Fruit fly (Drosophila melanogaster) whole organism, wandering third instar larva: ENCODE measurements around the gene Plp.

Source experiments
- Abd-B ChIP-seq: fragments of >200 bp; optimal IDR thresholded peaks from 2 replicates; lab custom pipeline; 2017; ENCODE audit warnings: missing biosample characterization, missing genetic modification characterization
- CG32264 ChIP-seq: fragments of 200-800 bp; sonication (Bioruptor generic); optimal IDR thresholded peaks from 2 replicates; lab custom pipeline; 2016; ENCODE audit warnings: missing biosample characterization, missing genetic modification characterization
- CG9705 ChIP-seq: fragments of 200-800 bp; sonication (Bioruptor generic); optimal IDR thresholded peaks from 2 replicates; lab custom pipeline; 2018; ENCODE audit warnings: missing biosample characterization, mild to moderate bottlenecking, missing genetic modification characterization
- Dfd ChIP-seq: fragments of >200 bp; optimal IDR thresholded peaks from 2 replicates; lab custom pipeline; 2017; ENCODE audit warnings: missing biosample characterization, missing genetic modification characterization
- Dif ChIP-seq: fragments of 200-275, 200-300 bp; sonication (Bioruptor generic); optimal IDR thresholded peaks from 2 replicates; lab custom pipeline; 2018; ENCODE audit warnings: missing biosample characterization, missing genetic modification characterization; ENCODE audit not compliant: partially characterized antibody
- HLH106 ChIP-seq: fragments of 200-800 bp; optimal IDR thresholded peaks from 3 replicates; lab custom pipeline; 2019; ENCODE audit warnings: missing biosample characterization, mild to moderate bottlenecking, missing genetic modification characterization, moderate library complexity
- Hnf4 ChIP-seq: fragments of 200-800 bp; sonication (Bioruptor generic); optimal IDR thresholded peaks from 2 replicates; lab custom pipeline; 2016; ENCODE audit warnings: missing biosample characterization, mild to moderate bottlenecking, missing genetic modification characterization
- Hr78 ChIP-seq: fragments of >200 bp; optimal IDR thresholded peaks from 2 replicates; lab custom pipeline; 2017; ENCODE audit warnings: missing biosample characterization, missing genetic modification characterization
- Hr83 ChIP-seq: fragments of 200-300 bp; sonication (Bioruptor generic); optimal IDR thresholded peaks from 2 replicates; lab custom pipeline; 2016; ENCODE audit warnings: missing biosample characterization, mild to moderate bottlenecking, missing genetic modification characterization, moderate library complexity; ENCODE audit not compliant: poor library complexity, severe bottlenecking
- Mio ChIP-seq: sonication (Bioruptor generic); optimal IDR thresholded peaks from 2 replicates; lab custom pipeline; 2016; ENCODE audit warnings: missing biosample characterization, missing genetic modification characterization
- N ChIP-seq: fragments of >200 bp; optimal IDR thresholded peaks from 2 replicates; lab custom pipeline; 2018; ENCODE audit warnings: missing biosample characterization, missing external identifiers, missing genetic modification characterization
- OdsH ChIP-seq: fragments of 200-800 bp; sonication (Bioruptor generic); optimal IDR thresholded peaks from 2 replicates; lab custom pipeline; 2016; ENCODE audit warnings: missing biosample characterization, mild to moderate bottlenecking, missing genetic modification characterization
- Rel ChIP-seq, 2 experiments: fragments of 200-800 bp; sonication (Bioruptor generic) in 1 of 2; optimal IDR thresholded peaks; 2 replicates in 1 of 2; 3 replicates in 1 of 2; lab custom pipeline; 2016 to 2019; ENCODE audit warnings: mild to moderate bottlenecking in 2 of 2, missing biosample characterization in 2 of 2, missing genetic modification characterization in 2 of 2, moderate library complexity in 1 of 2
- Sp1 ChIP-seq: fragments of 200-800 bp; sonication (Bioruptor generic); optimal IDR thresholded peaks from 3 replicates; lab custom pipeline; 2019; ENCODE audit warnings: missing biosample characterization, mild to moderate bottlenecking, missing genetic modification characterization, moderate library complexity
- Vsx2 ChIP-seq: fragments of 200-300, 225-300 bp; sonication (Bioruptor generic); optimal IDR thresholded peaks from 2 replicates; lab custom pipeline; 2018; ENCODE audit warnings: missing biosample characterization, missing genetic modification characterization; ENCODE audit not compliant: partially characterized antibody
- br ChIP-seq: fragments of 200-800 bp; sonication (Bioruptor generic); optimal IDR thresholded peaks from 2 replicates; lab custom pipeline; 2016; ENCODE audit warnings: missing biosample characterization, missing genetic modification characterization
- brk ChIP-seq: fragments of 200-800 bp; sonication (Bioruptor generic); optimal IDR thresholded peaks from 2 replicates; lab custom pipeline; 2016; ENCODE audit warnings: missing biosample characterization, mild to moderate bottlenecking, missing genetic modification characterization
- dl ChIP-seq, 2 experiments: fragments of 175-275, 200-275 bp in 1 of 2; fragments of 200-275 bp in 1 of 2; sonication (Bioruptor generic); optimal IDR thresholded peaks; lab custom pipeline; 2018; ENCODE audit warnings: mild to moderate bottlenecking in 2 of 2, missing biosample characterization in 2 of 2, missing genetic modification characterization in 2 of 2, moderate library complexity in 2 of 2; ENCODE audit not compliant: partially characterized antibody in 2 of 2, insufficient read depth in 1 of 2
- dmrt93B ChIP-seq: fragments of 200-800 bp; sonication (Bioruptor generic); optimal IDR thresholded peaks from 2 replicates; lab custom pipeline; 2018; ENCODE audit warnings: missing biosample characterization, mild to moderate bottlenecking, missing genetic modification characterization
- foxo ChIP-seq, 2 experiments: fragments of 200-800 bp; sonication (Bioruptor generic); optimal IDR thresholded peaks; 2 replicates in 1 of 2; 3 replicates in 1 of 2; lab custom pipeline; 2016 to 2017; ENCODE audit warnings: missing biosample characterization in 2 of 2, missing genetic modification characterization in 2 of 2
- fru ChIP-seq: fragments of 200-800 bp; sonication (Bioruptor generic); optimal IDR thresholded peaks from 3 replicates; lab custom pipeline; 2016; ENCODE audit warnings: missing biosample characterization, mild to moderate bottlenecking, missing genetic modification characterization
- h ChIP-seq: fragments of 200-800 bp; sonication (Bioruptor generic); optimal IDR thresholded peaks from 3 replicates; lab custom pipeline; 2016; ENCODE audit warnings: missing biosample characterization, mild to moderate bottlenecking, missing genetic modification characterization
- lola ChIP-seq: fragments of >200 bp; optimal IDR thresholded peaks from 2 replicates; lab custom pipeline; 2017; ENCODE audit warnings: missing biosample characterization, missing genetic modification characterization
- pan ChIP-seq: fragments of >200 bp; optimal IDR thresholded peaks from 2 replicates; lab custom pipeline; 2017
- psq ChIP-seq: fragments of 200-800 bp; sonication (Bioruptor generic); optimal IDR thresholded peaks from 3 replicates; lab custom pipeline; 2017; ENCODE audit warnings: missing biosample characterization, mild to moderate bottlenecking, missing genetic modification characterization, moderate library complexity
- rgr ChIP-seq: fragments of 200-800 bp; sonication (Bioruptor generic); optimal IDR thresholded peaks from 3 replicates; lab custom pipeline; 2016; ENCODE audit warnings: missing biosample characterization, mild to moderate bottlenecking, missing genetic modification characterization
- sage ChIP-seq: fragments of 200-800 bp; sonication (Bioruptor generic); optimal IDR thresholded peaks from 2 replicates; lab custom pipeline; 2016; ENCODE audit warnings: missing biosample characterization, mild to moderate bottlenecking, missing genetic modification characterization
- sv ChIP-seq: fragments of 200-800 bp; sonication (Bioruptor generic); optimal IDR thresholded peaks from 3 replicates; lab custom pipeline; 2016; ENCODE audit warnings: missing biosample characterization, missing genetic modification characterization
- tai ChIP-seq: sonication (Bioruptor generic); optimal IDR thresholded peaks from 2 replicates; lab custom pipeline; 2016; ENCODE audit warnings: missing biosample characterization, missing genetic modification characterization
- usp ChIP-seq: fragments of >200 bp; optimal IDR thresholded peaks from 2 replicates; lab custom pipeline; 2017; ENCODE audit warnings: missing biosample characterization, missing genetic modification characterization
- woc ChIP-seq: sonication (Bioruptor generic); optimal IDR thresholded peaks from 2 replicates; lab custom pipeline; 2016; ENCODE audit warnings: missing biosample characterization, mild to moderate bottlenecking, missing genetic modification characterization

Plp gene

DNA sequence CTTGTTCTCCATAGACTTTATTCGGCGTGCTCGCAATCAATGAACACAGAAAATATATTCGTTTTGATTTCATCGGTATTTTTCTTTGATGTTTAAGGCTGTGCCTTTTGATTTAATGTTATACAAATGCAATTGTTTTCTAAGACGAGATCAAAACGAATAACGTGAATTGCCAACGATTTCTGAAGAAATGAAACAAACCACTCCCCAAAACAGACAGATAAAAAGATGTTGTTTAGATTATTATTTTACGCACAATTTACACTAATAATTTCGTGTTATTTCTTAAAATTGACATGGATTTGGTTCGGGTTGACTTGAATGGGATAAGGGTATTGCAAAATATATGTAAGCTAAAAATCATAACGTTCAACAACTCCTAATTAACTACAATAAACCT lies 36.8 kb upstream of the Plp start, which contains the start of gene CG13457:
CG13457 (minus strand) TSS at position 101 of the 400 bp plus-strand sequence.
- TF ChIP-seq Vsx2 (no peak), Dif (no peak), pan (lab: Kevin White, UChicago) (no peak), N (GFP tag; lab: Kevin White, UChicago) (no peak), Hnf4 (GFP tag; lab: Kevin White, UChicago) (no peak), Rel (GFP tag; optimal IDR thresholded peaks at IDR 0.05; lab: Kevin White, UChicago) (no peak), Rel (tag; optimal IDR thresholded peaks at IDR 0.05; lab: Kevin White, UChicago) (no peak), Hr78 (GFP tag; lab: Kevin White, UChicago) (no peak), sage (no peak), foxo (GFP tag; optimal IDR thresholded peaks at IDR 0.05; lab: Kevin White, UChicago) (no peak), rgr (GFP tag; lab: Kevin White, UChicago) (no peak), dl (GFP tag; optimal IDR thresholded peaks at IDR 0.05; lab: Kevin White, UChicago; ENCODE audit: insufficient read depth in 1 of 2, partially characterized antibody in 2 of 2) (no peak), Dfd (GFP tag; lab: Kevin White, UChicago) (no peak), dmrt93B (no peak), usp (GFP tag; lab: Kevin White, UChicago) (no peak), HLH106 (no peak), tai (GFP tag; lab: Kevin White, UChicago) (no peak), Sp1 (GFP tag; lab: Kevin White, UChicago) (no peak), CG9705 (GFP tag; lab: Kevin White, UChicago) (no peak), sv (no peak)

DNA sequence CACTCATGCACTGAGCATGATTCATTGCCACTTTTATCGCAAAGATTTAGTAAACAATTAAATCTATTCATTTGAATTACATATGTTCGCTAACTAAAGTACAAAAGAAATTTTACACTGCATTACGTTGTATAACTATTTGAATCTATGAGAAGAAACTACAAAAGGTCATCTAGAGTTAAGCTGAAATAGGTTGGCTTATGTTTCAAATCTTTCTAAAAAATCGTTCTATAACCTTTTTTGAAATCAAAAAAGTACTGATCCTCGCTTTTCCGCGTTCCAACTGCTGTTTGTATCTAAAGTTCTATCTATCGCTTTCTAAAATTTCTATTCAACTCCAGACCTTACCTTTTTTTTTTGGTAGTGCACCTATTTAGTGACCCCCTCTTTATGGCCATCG lies 31.2 kb upstream of the Plp start:
- TF ChIP-seq Abd-B (GFP tag; lab: Kevin White, UChicago): no peak
- TF ChIP-seq Dif: no peak

DNA sequence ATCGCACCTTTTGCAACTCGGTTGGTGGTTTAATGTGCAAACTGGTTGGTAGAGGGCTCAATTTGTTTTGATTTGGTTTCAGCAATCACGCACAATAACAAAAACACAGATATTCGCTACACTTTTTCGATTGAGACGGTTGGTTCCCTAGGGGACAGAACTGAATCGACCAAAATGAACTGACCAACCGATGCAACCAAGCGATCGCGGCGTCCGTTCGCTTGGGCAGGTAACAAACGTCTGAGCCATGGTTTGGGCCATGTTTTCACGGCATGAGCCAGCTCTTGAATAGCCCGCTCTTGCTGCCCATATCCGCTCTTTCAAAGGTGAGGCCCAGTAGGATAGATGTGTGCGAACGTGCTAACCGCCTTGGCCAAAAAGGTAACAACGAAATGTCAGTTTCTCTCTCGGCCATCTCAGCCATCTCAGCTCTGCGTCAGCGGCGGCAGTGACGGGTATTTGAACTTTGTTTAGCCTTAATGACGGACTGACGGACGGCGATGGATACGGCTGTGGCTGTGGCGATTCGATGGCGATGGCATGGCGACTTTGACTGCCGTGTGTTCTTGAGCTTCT lies 30.6 kb upstream of the Plp start, which contains the start of gene CG16959:
CG16959 (minus strand) TSS at position 245 of the 576 bp plus-strand sequence.
- TF ChIP-seq br (GFP tag; lab: Kevin White, UChicago) (peak; percentile 9), pan (lab: Kevin White, UChicago) (no peak), rgr (GFP tag; lab: Kevin White, UChicago) (no peak), Hnf4 (GFP tag; lab: Kevin White, UChicago) (no peak), OdsH (peak; percentile 17), sage (no peak), lola (GFP tag; lab: Kevin White, UChicago) (no peak), dl (GFP tag; optimal IDR thresholded peaks at IDR 0.05; lab: Kevin White, UChicago; ENCODE audit: insufficient read depth in 1 of 2, partially characterized antibody in 2 of 2) (peak in 1 of 2 experiments; percentile 31), Mio (GFP tag; lab: Kevin White, UChicago) (no peak), psq (GFP tag; lab: Kevin White, UChicago) (peak; percentile 2), Abd-B (GFP tag; lab: Kevin White, UChicago) (no peak), Dif (peak; percentile 33), h (no peak), CG9705 (GFP tag; lab: Kevin White, UChicago) (no peak), woc (GFP tag; lab: Kevin White, UChicago) (peak; percentile 8)

DNA sequence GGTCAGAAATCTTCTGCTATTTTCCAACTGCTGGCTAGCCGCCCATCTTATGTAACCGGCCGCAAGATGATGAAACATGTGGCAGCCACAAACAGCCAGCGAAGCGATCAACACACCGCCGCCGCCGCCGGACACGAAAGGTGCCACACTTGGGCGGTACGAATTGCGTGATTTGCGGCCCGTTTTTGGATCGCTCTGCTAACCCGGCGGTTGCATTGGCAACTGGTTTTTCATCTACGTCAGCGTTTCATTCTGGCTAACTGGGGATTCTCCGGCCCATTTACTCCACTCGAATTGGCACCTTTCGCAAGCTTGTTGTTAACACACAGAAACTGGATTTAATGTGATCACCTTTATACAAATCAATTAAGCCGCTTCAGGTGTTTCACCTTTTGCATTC lies 29.2 kb upstream of the Plp start:
- TF ChIP-seq brk (GFP tag; lab: Kevin White, UChicago) (no peak), fru (GFP tag; lab: Kevin White, UChicago) (no peak), CG32264 (GFP tag; lab: Kevin White, UChicago) (no peak), CG9705 (GFP tag; lab: Kevin White, UChicago) (no peak), Rel (GFP tag; optimal IDR thresholded peaks at IDR 0.05; lab: Kevin White, UChicago) (no peak), Rel (tag; optimal IDR thresholded peaks at IDR 0.05; lab: Kevin White, UChicago) (peak; percentile 56)

DNA sequence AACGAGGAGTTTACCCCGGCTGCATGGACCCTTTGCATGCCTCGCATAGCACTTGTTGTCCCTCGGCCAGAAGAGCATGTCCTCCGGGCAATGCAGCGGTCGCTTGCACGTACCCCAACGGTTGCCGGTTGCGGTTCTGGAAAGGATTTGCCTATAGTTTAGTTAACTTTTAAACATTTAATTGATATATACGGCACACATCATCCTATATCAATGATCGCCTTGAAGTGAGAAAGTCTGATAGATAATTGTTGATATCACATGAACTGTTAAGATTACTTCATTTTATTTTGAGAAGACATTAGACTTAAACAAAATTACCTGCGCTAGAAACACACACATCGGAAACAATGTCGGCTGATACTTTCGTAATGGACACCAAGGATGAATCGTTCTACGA lies 26.7 kb upstream of the Plp start, which contains the start of gene CG32847:
CG32847 (plus strand) TSS at position 301 of the 400 bp plus-strand sequence.
- no peak for TF ChIP-seq OdsH
- no peak for TF ChIP-seq sage
- TF ChIP-seq Hr83 (GFP tag; lab: Kevin White, UChicago): no peak
- TF ChIP-seq dl (GFP tag; optimal IDR thresholded peaks at IDR 0.05; lab: Kevin White, UChicago; ENCODE audit: insufficient read depth in 1 of 2, partially characterized antibody in 2 of 2): no peak
- TF ChIP-seq fru (GFP tag; lab: Kevin White, UChicago): no peak
- TF ChIP-seq, all 38 proteins: peak for 0
